Fruit fly (Drosophila melanogaster): ENCODE data around the gene CG12182.
A peak's percentile ranks its signal among the peaks of the same experiment; 100 is the strongest.

DNA sequence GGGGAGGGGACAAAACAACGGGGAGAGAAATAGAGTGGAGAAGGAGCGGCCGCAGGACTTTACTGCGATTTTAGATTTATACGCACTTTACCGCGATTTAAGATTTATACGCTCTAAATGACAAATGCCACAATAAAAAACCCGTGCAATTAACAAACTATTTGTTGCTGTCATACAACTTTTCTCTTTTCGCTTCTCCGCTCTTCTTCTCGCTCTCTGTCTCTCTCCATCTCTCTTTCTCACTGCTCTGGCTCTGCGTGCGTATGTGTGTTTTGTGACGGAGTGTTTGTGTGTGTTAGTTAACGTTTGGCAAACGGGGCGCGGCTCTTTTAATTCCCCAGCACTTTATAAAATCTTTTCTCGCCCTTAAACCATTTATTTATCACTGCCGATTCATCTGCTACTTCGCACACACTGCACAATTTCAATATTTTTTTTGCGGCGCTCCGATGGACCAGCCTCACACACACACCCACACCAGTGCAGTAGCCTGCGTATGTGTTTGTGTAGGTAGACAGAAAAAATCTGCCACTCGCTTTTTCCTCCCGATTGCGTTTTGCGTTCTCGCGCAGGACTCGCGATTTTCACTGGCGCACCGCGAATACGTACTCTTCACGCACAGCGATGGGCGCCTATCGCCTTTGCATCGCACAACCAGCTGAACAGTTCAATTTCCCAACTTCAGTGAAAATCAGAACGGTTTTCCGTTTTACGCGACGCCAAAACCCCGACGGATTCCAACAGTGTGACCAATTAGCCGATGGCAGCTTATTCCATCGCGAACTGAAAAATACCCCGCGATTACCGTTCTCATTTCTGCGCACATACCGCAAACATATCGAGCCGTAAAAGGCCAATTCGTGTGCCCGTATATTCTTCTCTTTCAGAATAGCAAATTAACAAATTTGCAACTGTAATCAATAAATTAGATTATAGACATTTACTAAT is 13.3 kb downstream of the CG12182 start, which contains the start of gene msn:
- TF ChIP-seq CG8478 (optimal IDR thresholded peaks at IDR 0.05) (peak; percentile 7), pan (optimal IDR thresholded peaks at IDR 0.05) (no peak), psq (optimal IDR thresholded peaks at IDR 0.05) (no peak), EcR (GFP tag; optimal IDR thresholded peaks at IDR 0.05) (no peak)
